Fruit fly (Drosophila melanogaster) whole organism, embryonic: ENCODE results near the gene SMC5.

Experiments
- CG12391 ChIP-seq: fragments of 200-800 bp; sonication (Bioruptor generic); optimal IDR thresholded peaks from 3 replicates; lab custom pipeline; 2018; ENCODE audit warnings: missing biosample characterization, mild to moderate bottlenecking, missing genetic modification characterization, moderate library complexity
- nerfin-1 ChIP-seq: fragments of 200-800 bp; sonication (Bioruptor generic); optimal IDR thresholded peaks from 3 replicates; lab custom pipeline; 2019; ENCODE audit warnings: missing biosample characterization, mild to moderate bottlenecking, missing genetic modification characterization, moderate library complexity

dm6 chr3L:21538893-21539244, 30.1 kb upstream of the SMC5 start:
- TF ChIP-seq nerfin-1 (tag; lab: Kevin White, UChicago) (no peak), CG12391 (tag; lab: Kevin White, UChicago) (no peak)
